Fruit fly (Drosophila melanogaster): ENCODE results near the gene hll.

hll gene

DNA sequence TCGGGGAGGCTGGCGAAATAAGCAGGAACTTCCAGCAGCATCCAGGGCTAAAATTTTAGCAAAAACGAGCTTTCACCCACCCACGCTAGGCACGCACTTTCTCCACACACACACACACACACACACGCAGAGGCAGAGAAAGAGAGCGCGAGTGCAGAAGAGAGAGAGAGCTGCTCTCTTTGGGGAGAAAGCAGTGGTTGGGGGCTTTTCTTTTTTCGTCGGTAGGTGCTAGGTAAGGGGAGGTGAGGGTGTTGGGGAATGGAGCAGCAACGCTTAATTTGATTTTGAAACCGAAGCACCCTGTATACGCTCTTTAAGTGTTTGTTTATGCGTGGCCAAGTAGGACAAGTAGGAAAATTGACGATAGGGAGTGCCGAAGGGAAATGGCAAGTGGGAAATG is 27.5 kb downstream of the hll start:
- no peak for TF ChIP-seq CG17801 (GFP tag; optimal IDR thresholded peaks at IDR 0.05; ENCODE audit: partially characterized antibody)

DNA sequence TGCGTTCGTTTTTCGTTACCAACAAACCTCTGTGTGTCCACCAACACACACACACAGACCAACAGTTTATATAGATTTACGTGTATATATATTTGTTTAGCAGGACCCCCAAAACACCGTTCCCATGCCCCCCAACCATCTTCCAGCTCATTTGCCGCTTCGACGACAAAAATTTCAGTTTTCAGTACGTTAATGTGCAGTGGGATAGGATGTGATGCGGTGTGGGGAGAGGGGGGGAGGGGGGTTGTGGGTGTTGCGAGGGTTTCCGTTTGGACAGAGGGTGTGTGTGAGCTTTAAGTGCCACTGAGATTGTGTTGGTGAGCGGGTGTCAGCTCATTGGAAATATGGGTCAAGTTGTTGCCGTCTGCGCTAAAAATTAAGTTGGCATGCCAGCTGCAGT is 28.1 kb downstream of the hll start:
- TF ChIP-seq CG17801 (GFP tag; optimal IDR thresholded peaks at IDR 0.05; ENCODE audit: partially characterized antibody): no peak

DNA sequence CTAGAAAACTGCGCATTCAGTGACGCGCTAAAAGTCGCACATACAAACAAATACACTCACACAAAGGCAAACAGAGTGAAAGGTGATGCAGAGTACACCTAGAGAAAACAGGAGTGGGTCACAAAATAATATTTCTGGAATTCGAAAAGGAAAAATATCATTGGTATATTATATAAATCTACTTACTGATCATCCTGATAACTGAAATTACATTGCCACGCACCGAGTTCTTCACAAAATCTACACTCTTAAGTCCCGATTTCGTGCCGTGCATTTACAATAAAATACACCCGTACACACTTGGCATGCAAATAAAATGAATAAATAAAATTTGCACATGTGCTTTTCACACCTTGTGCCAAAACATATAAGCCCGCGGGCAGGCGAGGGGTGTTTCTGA is 43.4 kb downstream of the hll start:
- TF ChIP-seq CG17801 (GFP tag; optimal IDR thresholded peaks at IDR 0.05; ENCODE audit: partially characterized antibody): no peak
